Worm (Caenorhabditis elegans): ENCODE data around the gene T03F7.7.
A peak's percentile ranks its signal among the peaks of the same experiment; 100 is the strongest.

The T03F7.7 gene

ce11 chrV:11304879-11305278 is 6.3 kb upstream of the T03F7.7 start, which contains the start of gene srh-45:
srh-45 (minus strand) TSS chrV:11304979.
- TF ChIP-seq ceh-9 (tag; optimal IDR thresholded peaks at IDR 0.05) (no peak), pqm-1 (tag; optimal IDR thresholded peaks at IDR 0.05) (no peak), lsy-12 (tag; optimal IDR thresholded peaks at IDR 0.05) (no peak), zag-1 (tag; optimal IDR thresholded peaks at IDR 0.05) (no peak), fkh-10 (GFP tag; optimal IDR thresholded peaks at IDR 0.05) (no peak), mdl-1 (tag; optimal IDR thresholded peaks at IDR 0.05) (no peak), lin-15B (tag; optimal IDR thresholded peaks at IDR 0.05) (no peak), nhr-25 (tag; optimal IDR thresholded peaks at IDR 0.05) (no peak), eor-1 (tag; optimal IDR thresholded peaks at IDR 0.05) (no peak), elt-2 (tag; optimal IDR thresholded peaks at IDR 0.05) (no peak), ztf-4 (tag; optimal IDR thresholded peaks at IDR 0.05) (no peak), hmg-11 (tag; optimal IDR thresholded peaks at IDR 0.05) (no peak), nfya-1 (tag; optimal IDR thresholded peaks at IDR 0.05; ENCODE audit: insufficient read depth) (no peak)

ce11 chrV:11307781-11308180 is 3.4 kb upstream of the T03F7.7 start:
- TF ChIP-seq ceh-82 (tag; optimal IDR thresholded peaks at IDR 0.05) (no peak), ceh-28 (tag; optimal IDR thresholded peaks at IDR 0.05) (no peak), nfya-1 (tag; optimal IDR thresholded peaks at IDR 0.05; ENCODE audit: insufficient read depth) (peak; percentile 33)

ce11 chrV:11308346-11308745 is 2.9 kb upstream of the T03F7.7 start, which contains the start of gene snf-11:
snf-11 (minus strand) TSS chrV:11308446.
- no peak for TF ChIP-seq mdl-1 (tag; optimal IDR thresholded peaks at IDR 0.05)
- no peak for TF ChIP-seq nhr-76 (tag; optimal IDR thresholded peaks at IDR 0.05)
- TF ChIP-seq unc-62 (GFP tag; optimal IDR thresholded peaks at IDR 0.05), result no peak
- TF ChIP-seq aly-2 (tag; optimal IDR thresholded peaks at IDR 0.05), result no peak
- no peak for TF ChIP-seq fos-1 (tag; optimal IDR thresholded peaks at IDR 0.05)
- TF ChIP-seq ama-1 (optimal IDR thresholded peaks at IDR 0.05), result no peak
- no peak for TF ChIP-seq pha-4 (tag; optimal IDR thresholded peaks at IDR 0.05)

- peak; percentile 51 for TF ChIP-seq nfya-1 (tag; optimal IDR thresholded peaks at IDR 0.05; ENCODE audit: insufficient read depth)
- peak; percentile 51 for TF ChIP-seq lin-39 (tag; optimal IDR thresholded peaks at IDR 0.05)
- no peak for TF ChIP-seq unc-39 (tag; optimal IDR thresholded peaks at IDR 0.05)
Measured at ce11 chrV:11308915-11309314, 2.3 kb upstream of the T03F7.7 start.

- no peak for TF ChIP-seq egl-27 (tag; optimal IDR thresholded peaks at IDR 0.05)
- TF ChIP-seq nhr-237 (tag; optimal IDR thresholded peaks at IDR 0.05), result no peak
- TF ChIP-seq ztf-11 (tag; optimal IDR thresholded peaks at IDR 0.05), result no peak
- no peak for TF ChIP-seq unc-62 (GFP tag; optimal IDR thresholded peaks at IDR 0.05)
- TF ChIP-seq snpc-4 (tag; optimal IDR thresholded peaks at IDR 0.05), result no peak
- no peak for TF ChIP-seq elt-2 (tag; optimal IDR thresholded peaks at IDR 0.05)
- TF ChIP-seq nhr-76 (tag; optimal IDR thresholded peaks at IDR 0.05), result no peak
- no peak for TF ChIP-seq sea-2 (GFP tag; optimal IDR thresholded peaks at IDR 0.05)
- TF ChIP-seq lsy-12 (tag; optimal IDR thresholded peaks at IDR 0.05), result no peak
- no peak for TF ChIP-seq nhr-12 (tag; optimal IDR thresholded peaks at IDR 0.05)
- TF ChIP-seq nhr-28 (tag; optimal IDR thresholded peaks at IDR 0.05), result no peak
- TF ChIP-seq lin-39 (tag; optimal IDR thresholded peaks at IDR 0.05), result no peak
Measured at ce11 chrV:11312904-11313303, 1.7 kb downstream of the T03F7.7 start.

- TF ChIP-seq egl-5 (tag; optimal IDR thresholded peaks at IDR 0.05) (peak; percentile 67), pha-4 (tag; optimal IDR thresholded peaks at IDR 0.05) (peak; percentile 88), nhr-28 (tag; optimal IDR thresholded peaks at IDR 0.05) (no peak), unc-62 (GFP tag; optimal IDR thresholded peaks at IDR 0.05) (peak; percentile 75), nhr-76 (tag; optimal IDR thresholded peaks at IDR 0.05) (no peak), nhr-12 (tag; optimal IDR thresholded peaks at IDR 0.05) (no peak), elt-1 (tag; optimal IDR thresholded peaks at IDR 0.05) (peak; percentile 41), snpc-4 (tag; optimal IDR thresholded peaks at IDR 0.05) (peak; percentile 40), zag-1 (tag; optimal IDR thresholded peaks at IDR 0.05) (no peak), elt-3 (tag; optimal IDR thresholded peaks at IDR 0.05) (peak in 1 of 3 experiments; percentile 64), nhr-23 (tag; optimal IDR thresholded peaks at IDR 0.05) (peak; percentile 76), skn-1 (tag; optimal IDR thresholded peaks at IDR 0.05) (peak; percentile 60), ZK546.5 (tag; optimal IDR thresholded peaks at IDR 0.05) (no peak), sea-2 (GFP tag; optimal IDR thresholded peaks at IDR 0.05) (no peak), unc-39 (tag; optimal IDR thresholded peaks at IDR 0.05) (no peak), nhr-67 (tag; optimal IDR thresholded peaks at IDR 0.05) (no peak), aly-2 (tag; optimal IDR thresholded peaks at IDR 0.05) (no peak), hmg-11 (tag; optimal IDR thresholded peaks at IDR 0.05) (peak; percentile 84), ztf-4 (tag; optimal IDR thresholded peaks at IDR 0.05) (peak; percentile 18), nhr-25 (tag; optimal IDR thresholded peaks at IDR 0.05) (peak; percentile 81), nfya-1 (tag; optimal IDR thresholded peaks at IDR 0.05; ENCODE audit: insufficient read depth) (peak; percentile 53), lin-15B (tag; optimal IDR thresholded peaks at IDR 0.05) (peak; percentile 24), fos-1 (tag; optimal IDR thresholded peaks at IDR 0.05) (peak; percentile 74), nhr-237 (tag; optimal IDR thresholded peaks at IDR 0.05) (no peak), tbx-2 (tag; optimal IDR thresholded peaks at IDR 0.05) (peak; percentile 74), mml-1 (tag; optimal IDR thresholded peaks at IDR 0.05) (peak; percentile 57), pqm-1 (tag; optimal IDR thresholded peaks at IDR 0.05) (peak; percentile 39), lin-39 (tag; optimal IDR thresholded peaks at IDR 0.05) (peak; percentile 77)
Measured at ce11 chrV:11314025-11314880, 3.0 kb downstream of the T03F7.7 start.
